Fruit fly (Drosophila melanogaster) whole organism, embryonic: Measurements from ENCODE around the gene Spt7.

ENCODE experiments used
- Antp ChIP-seq: fragments of 200-800 bp; sonication (Bioruptor generic); optimal IDR thresholded peaks from 3 replicates; lab custom pipeline; 2016; ENCODE audit warnings: missing biosample characterization, missing genetic modification characterization
- Atf6 ChIP-seq: fragments of 200-800 bp; sonication (Bioruptor generic); IDR thresholded peaks from 2 replicates; pipeline ENCODE4 v1.3.6; 2022; ENCODE audit warnings: missing biosample characterization, missing genetic modification characterization
- CG1024 ChIP-seq: fragments of 200-800 bp; sonication (Bioruptor generic); IDR thresholded peaks from 2 replicates; pipeline ENCODE4 v1.3.6; 2022; ENCODE audit warnings: missing biosample characterization, missing genetic modification characterization
- CG10267 ChIP-seq: fragments of 200-800 bp; sonication (Bioruptor generic); optimal IDR thresholded peaks from 2 replicates; lab custom pipeline; 2018; ENCODE audit warnings: missing biosample characterization, mild to moderate bottlenecking, missing genetic modification characterization, moderate library complexity
- CG10274 ChIP-seq: fragments of 200-800 bp; sonication (Bioruptor generic); optimal IDR thresholded peaks from 3 replicates; lab custom pipeline; 2017; ENCODE audit warnings: missing biosample characterization, mild to moderate bottlenecking, missing genetic modification characterization
- CG10321 ChIP-seq: fragments of 200-800 bp; sonication (Bioruptor generic); IDR thresholded peaks from 2 replicates; pipeline ENCODE4 v1.3.6; 2022; ENCODE audit warnings: missing biosample characterization, missing genetic modification characterization
- CG10366 ChIP-seq: fragments of 200-800 bp; sonication (Bioruptor generic); IDR thresholded peaks from 2 replicates; pipeline ENCODE4 v1.3.6; 2022; ENCODE audit warnings: missing biosample characterization, missing genetic modification characterization
- CG11695 ChIP-seq: fragments of 200-800 bp; sonication (Bioruptor generic); IDR thresholded peaks from 3 replicates; pipeline ENCODE4 v1.3.6; 2022; ENCODE audit warnings: missing biosample characterization, missing genetic modification characterization
- CG12659 ChIP-seq: fragments of 200-800 bp; sonication (Bioruptor generic); optimal IDR thresholded peaks from 3 replicates; lab custom pipeline; 2017; ENCODE audit warnings: mild to moderate bottlenecking, missing biosample characterization, missing genetic modification reagents, missing genetic modification characterization
- CG12744 ChIP-seq: fragments of 200-800 bp; sonication (Bioruptor generic); optimal IDR thresholded peaks from 2 replicates; lab custom pipeline; 2016; ENCODE audit warnings: missing biosample characterization, missing genetic modification characterization
- CG1647 ChIP-seq: fragments of 200-800 bp; sonication (Bioruptor generic); optimal IDR thresholded peaks from 3 replicates; lab custom pipeline; 2016; ENCODE audit warnings: missing biosample characterization, missing genetic modification characterization
- CG34422 ChIP-seq: fragments of 200-800 bp; sonication (Bioruptor generic); IDR thresholded peaks from 3 replicates; pipeline ENCODE4 v1.3.6; 2022; ENCODE audit warnings: missing biosample characterization, missing genetic modification characterization
- CG3838 ChIP-seq: fragments of 200-800 bp; sonication (Bioruptor generic); optimal IDR thresholded peaks from 3 replicates; lab custom pipeline; 2016; ENCODE audit warnings: missing biosample characterization, missing genetic modification characterization
- CG4282 ChIP-seq: fragments of 200-800 bp; sonication (Bioruptor generic); optimal IDR thresholded peaks from 2 replicates; lab custom pipeline; 2016; ENCODE audit warnings: missing biosample characterization, missing genetic modification characterization
- CG4707 ChIP-seq: fragments of 200-800 bp; sonication (Bioruptor generic); optimal IDR thresholded peaks from 2 replicates; lab custom pipeline; 2018; ENCODE audit warnings: missing biosample characterization, mild to moderate bottlenecking, missing genetic modification characterization, moderate library complexity
- CG7963 ChIP-seq: fragments of 200-800 bp; sonication (Bioruptor generic); IDR thresholded peaks from 3 replicates; pipeline ENCODE4 v1.3.6; 2022; ENCODE audit warnings: missing biosample characterization, missing genetic modification characterization; ENCODE audit not compliant: partially characterized antibody
- CG9437 ChIP-seq: fragments of 200-800 bp; sonication (Bioruptor generic); optimal IDR thresholded peaks from 2 replicates; lab custom pipeline; 2018; ENCODE audit warnings: missing biosample characterization, mild to moderate bottlenecking, missing genetic modification characterization
- CG9609 ChIP-seq: fragments of 200-800 bp; sonication (Bioruptor generic); optimal IDR thresholded peaks from 3 replicates; lab custom pipeline; 2016; ENCODE audit warnings: missing biosample characterization, missing genetic modification characterization
- CG9797 ChIP-seq: fragments of 200-800 bp; sonication (Bioruptor generic); optimal IDR thresholded peaks from 3 replicates; lab custom pipeline; 2018; ENCODE audit warnings: missing biosample characterization, mild to moderate bottlenecking, missing genetic modification characterization
- Chrac-16 ChIP-seq: fragments of 200-800 bp; sonication (Bioruptor generic); optimal IDR thresholded peaks from 3 replicates; lab custom pipeline; 2016; ENCODE audit warnings: missing biosample characterization, missing genetic modification characterization
- Dfd ChIP-seq, 2 experiments: fragments of >200 bp; optimal IDR thresholded peaks; 2 replicates each; lab custom pipeline; 2017; ENCODE audit warnings: missing biosample characterization in 2 of 2, missing genetic modification characterization in 2 of 2
- Dip3 ChIP-seq: fragments of 200-800 bp; sonication (Bioruptor generic); optimal IDR thresholded peaks from 3 replicates; lab custom pipeline; 2016; ENCODE audit warnings: missing biosample characterization, missing genetic modification characterization
- Dll ChIP-seq: fragments of 200-800 bp; sonication (Bioruptor generic); IDR thresholded peaks from 4 replicates; pipeline ENCODE4 v1.3.6; 2022; ENCODE audit warnings: missing biosample characterization, missing genetic modification characterization; ENCODE audit not compliant: partially characterized antibody
- Dp ChIP-seq: fragments of 200-800 bp; sonication (Bioruptor generic); optimal IDR thresholded peaks from 2 replicates; lab custom pipeline; 2018; ENCODE audit warnings: missing biosample characterization, mild to moderate bottlenecking, missing genetic modification characterization, moderate library complexity
- Ets97D ChIP-seq: fragments of 200-800 bp; sonication (Bioruptor generic); optimal IDR thresholded peaks from 3 replicates; lab custom pipeline; 2016; ENCODE audit warnings: missing biosample characterization, missing genetic modification characterization
- HmgD ChIP-seq: fragments of 200-800 bp; sonication (Bioruptor generic); optimal IDR thresholded peaks from 3 replicates; lab custom pipeline; 2016; ENCODE audit warnings: missing biosample characterization, missing genetic modification characterization
- Jarid2 ChIP-seq: fragments of 200-800 bp; sonication (Bioruptor generic); optimal IDR thresholded peaks from 3 replicates; lab custom pipeline; 2017; ENCODE audit warnings: mild to moderate bottlenecking, missing biosample characterization, missing genetic modification reagents, missing genetic modification characterization
- NK7.1 ChIP-seq: fragments of 200-800 bp; sonication (Bioruptor generic); optimal IDR thresholded peaks from 3 replicates; lab custom pipeline; 2016; ENCODE audit warnings: missing biosample characterization, missing genetic modification characterization
- Neu2 ChIP-seq: fragments of 200-800 bp; sonication (Bioruptor generic); optimal IDR thresholded peaks from 3 replicates; lab custom pipeline; 2016; ENCODE audit warnings: missing biosample characterization, missing genetic modification characterization, borderline replicate concordance
- Opbp ChIP-seq: fragments of 200-800 bp; sonication (Bioruptor generic); IDR thresholded peaks from 3 replicates; pipeline ENCODE4 v1.3.6; 2022; ENCODE audit warnings: missing biosample characterization, missing genetic modification characterization; ENCODE audit not compliant: partially characterized antibody
- amos ChIP-seq: fragments of 200-800 bp; sonication (Bioruptor generic); IDR thresholded peaks from 2 replicates; pipeline ENCODE4 v1.3.6; 2022; ENCODE audit warnings: missing biosample characterization, missing genetic modification characterization; ENCODE audit not compliant: partially characterized antibody
- bigmax ChIP-seq: fragments of 200-800 bp; sonication (Bioruptor generic); optimal IDR thresholded peaks from 2 replicates; lab custom pipeline; 2018; ENCODE audit warnings: missing biosample characterization, mild to moderate bottlenecking, missing genetic modification characterization
- ci ChIP-seq: fragments of 200-800 bp; sonication (Bioruptor generic); IDR thresholded peaks from 3 replicates; pipeline ENCODE4 v1.3.6; 2022; ENCODE audit warnings: missing biosample characterization, missing genetic modification characterization
- da ChIP-seq: fragments of 200-800 bp; sonication (Bioruptor generic); optimal IDR thresholded peaks from 2 replicates; lab custom pipeline; 2016; ENCODE audit warnings: missing biosample characterization, missing genetic modification characterization
- dan ChIP-seq: fragments of 200-800 bp; sonication (Bioruptor generic); IDR thresholded peaks from 2 replicates; pipeline ENCODE4 v1.3.6; 2022; ENCODE audit warnings: missing biosample characterization, missing genetic modification characterization
- dmrt99B ChIP-seq: fragments of 200-800 bp; sonication (Bioruptor generic); optimal IDR thresholded peaks from 2 replicates; lab custom pipeline; 2018; ENCODE audit warnings: missing biosample characterization, mild to moderate bottlenecking, missing genetic modification characterization, moderate library complexity
- emc ChIP-seq: fragments of 200-800 bp; sonication (Bioruptor generic); optimal IDR thresholded peaks from 2 replicates; lab custom pipeline; 2016; ENCODE audit warnings: missing biosample characterization, missing genetic modification characterization
- eve ChIP-seq, 2 experiments: fragments of >200 bp; optimal IDR thresholded peaks; 2 replicates each; lab custom pipeline; 2017; ENCODE audit warnings: missing biosample characterization in 2 of 2, missing genetic modification characterization in 2 of 2
- jigr1 ChIP-seq: fragments of 200-800 bp; sonication (Bioruptor generic); IDR thresholded peaks from 3 replicates; pipeline ENCODE4 v1.3.6; 2022; ENCODE audit warnings: missing biosample characterization, missing genetic modification characterization
- lov ChIP-seq, 2 experiments: fragments of 200-800 bp in 1 of 2; fragments of >200 bp in 1 of 2; sonication (Bioruptor generic) in 1 of 2; IDR thresholded peaks in 1 of 2; optimal IDR thresholded peaks in 1 of 2; 2 replicates in 1 of 2; 3 replicates in 1 of 2; pipeline versions ENCODE4 v1.3.6 to Lab custom; 2017 to 2022; ENCODE audit warnings: missing biosample characterization in 1 of 2, missing genetic modification characterization in 1 of 2
- mirr ChIP-seq: fragments of 200-800 bp; sonication (Bioruptor generic); optimal IDR thresholded peaks from 3 replicates; lab custom pipeline; 2018; ENCODE audit warnings: missing biosample characterization, mild to moderate bottlenecking, missing genetic modification characterization
- org-1 ChIP-seq: fragments of 200-800 bp; sonication (Bioruptor generic); optimal IDR thresholded peaks from 2 replicates; lab custom pipeline; 2017; ENCODE audit warnings: missing biosample characterization, missing genetic modification characterization
- pan ChIP-seq, 4 experiments: fragments of >200 bp in 3 of 4; fragments of 200-800 bp in 1 of 4; sonication (Bioruptor generic) in 1 of 4; optimal IDR thresholded peaks in 3 of 4; IDR thresholded peaks in 1 of 4; 2 replicates each; pipeline versions ENCODE4 v1.3.6 to Lab custom; 2017 to 2022; ENCODE audit warnings: missing biosample characterization in 2 of 4, missing genetic modification characterization in 2 of 4, mixed read lengths in 1 of 4
- salm ChIP-seq: fragments of 200-800 bp; sonication (Bioruptor generic); optimal IDR thresholded peaks from 2 replicates; lab custom pipeline; 2018; ENCODE audit warnings: missing biosample characterization, mild to moderate bottlenecking, missing genetic modification characterization
- sens ChIP-seq: fragments of 200-800 bp; sonication (Bioruptor generic); peaks from one replicate; lab custom pipeline; 2016; ENCODE audit warnings: missing biosample characterization, missing genetic modification characterization
- sisA ChIP-seq: fragments of 200-800 bp; sonication (Bioruptor generic); IDR thresholded peaks from 2 replicates; pipeline ENCODE4 v1.3.6; 2022; ENCODE audit warnings: missing biosample characterization, missing genetic modification characterization
- stc ChIP-seq: fragments of 200-800 bp; sonication (Bioruptor generic); IDR thresholded peaks from 2 replicates; pipeline ENCODE4 v1.3.6; 2022; ENCODE audit warnings: missing biosample characterization, missing genetic modification characterization
- stwl ChIP-seq: fragments of 200-800 bp; sonication (Bioruptor generic); optimal IDR thresholded peaks from 3 replicates; lab custom pipeline; 2018; ENCODE audit warnings: missing biosample characterization, mild to moderate bottlenecking, missing genetic modification characterization, moderate library complexity
- tna ChIP-seq: fragments of 200-800 bp; sonication (Bioruptor generic); IDR thresholded peaks from 2 replicates; pipeline ENCODE4 v1.3.6; 2022; ENCODE audit warnings: missing biosample characterization, missing genetic modification characterization; ENCODE audit not compliant: partially characterized antibody
- toy ChIP-seq: fragments of 200-800 bp; sonication (Bioruptor generic); IDR thresholded peaks from 2 replicates; pipeline ENCODE4 v1.3.6; 2022; ENCODE audit warnings: missing biosample characterization, missing genetic modification characterization
- vnd ChIP-seq: fragments of 200-800 bp; sonication (Bioruptor generic); IDR thresholded peaks from 3 replicates; pipeline ENCODE4 v1.3.6; 2022; ENCODE audit warnings: missing biosample characterization, missing genetic modification characterization; ENCODE audit not compliant: partially characterized antibody

Gene Spt7

DNA sequence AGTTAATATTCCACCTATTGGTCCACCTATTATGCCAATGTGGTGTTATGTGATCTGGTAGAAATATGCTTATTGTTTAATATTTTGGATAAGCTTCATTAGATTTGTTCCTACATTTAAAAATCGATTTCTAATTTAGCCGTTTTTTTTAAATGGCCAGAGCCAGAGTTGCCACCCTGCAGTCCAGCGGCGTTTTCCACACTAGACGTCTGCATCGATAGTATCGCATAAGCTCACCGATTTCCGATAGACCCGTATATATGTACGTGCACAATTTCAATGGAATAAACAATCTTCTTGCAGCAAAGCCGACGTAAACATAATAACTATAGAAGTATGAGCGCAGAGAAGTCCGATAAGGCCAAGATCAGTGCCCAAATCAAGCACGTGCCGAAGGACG is 8.3 kb upstream of the Spt7 start, which contains the start of gene Taf9 (continued):
- TF ChIP-seq CG10274 (GFP tag; lab: Kevin White, UChicago), result no peak
- no peak for TF ChIP-seq HmgD (GFP tag; lab: Kevin White, UChicago)
- TF ChIP-seq eve (GFP tag; optimal IDR thresholded peaks at IDR 0.05; lab: Kevin White, UChicago), result no peak
- no peak for TF ChIP-seq CG1024 (GFP tag; lab: Robert Waterston, UW)
- no peak for TF ChIP-seq Dip3 (GFP tag; lab: Kevin White, UChicago)
- no peak for TF ChIP-seq sisA
- TF ChIP-seq Dfd (GFP tag; optimal IDR thresholded peaks at IDR 0.05; lab: Kevin White, UChicago), result no peak
- no peak for TF ChIP-seq CG4707
- TF ChIP-seq da (GFP tag; lab: Kevin White, UChicago), result no peak
- TF ChIP-seq mirr (GFP tag; lab: Kevin White, UChicago), result no peak
- TF ChIP-seq CG10366 (GFP tag; lab: Robert Waterston, UW), result no peak
- no peak for TF ChIP-seq Neu2 (GFP tag; lab: Kevin White, UChicago)
- no peak for TF ChIP-seq dan (GFP tag; lab: Robert Waterston, UW)
- no peak for TF ChIP-seq stc (GFP tag; lab: Robert Waterston, UW)
- TF ChIP-seq Antp (GFP tag; lab: Kevin White, UChicago), result no peak
- no peak for TF ChIP-seq emc (GFP tag; lab: Kevin White, UChicago)
- peak; percentile 82 for TF ChIP-seq vnd (GFP tag; lab: Robert Waterston, UW)
- TF ChIP-seq CG10321 (GFP tag; lab: Robert Waterston, UW), result no peak
- TF ChIP-seq CG3838 (GFP tag; lab: Kevin White, UChicago), result no peak
- TF ChIP-seq CG7963, result peak; percentile 85
- no peak for TF ChIP-seq Jarid2 (GFP tag; lab: Kevin White, UChicago)
- peak; percentile 68 for TF ChIP-seq Dp
- TF ChIP-seq pan (optimal IDR thresholded peaks at IDR 0.05; lab: Kevin White, UChicago), result no peak
- no peak for TF ChIP-seq pan (GFP tag; optimal IDR thresholded peaks at IDR 0.05 in 1 of 2, IDR thresholded peaks at IDR 0.05 in 1 of 2)
- TF ChIP-seq salm (tag; lab: Kevin White, UChicago), result no peak
- TF ChIP-seq dmrt99B (tag; lab: Kevin White, UChicago), result no peak
- TF ChIP-seq CG9609 (GFP tag; lab: Kevin White, UChicago), result no peak
- TF ChIP-seq CG34422 (GFP tag; lab: Robert Waterston, UW), result 0 out of 3 replicates have a peak, but pooled peaks have one; percentile 50
- no peak for TF ChIP-seq ci
- TF ChIP-seq CG9797 (GFP tag; lab: Kevin White, UChicago), result no peak
- TF ChIP-seq Chrac-16 (GFP tag; lab: Kevin White, UChicago), result no peak
- no peak for TF ChIP-seq CG1647 (GFP tag; lab: Kevin White, UChicago)
- peak; percentile 87 for TF ChIP-seq CG10267 (tag; lab: Kevin White, UChicago)
- TF ChIP-seq CG4282 (GFP tag; lab: Kevin White, UChicago), result no peak
- TF ChIP-seq amos (GFP tag; lab: Robert Waterston, UW), result peak; percentile 92
- no peak for TF ChIP-seq CG11695 (GFP tag; lab: Robert Waterston, UW)
- no peak for TF ChIP-seq Atf6 (GFP tag; lab: Robert Waterston, UW)
- TF ChIP-seq CG12659 (GFP tag; lab: Kevin White, UChicago), result peak; percentile 53
- no peak for TF ChIP-seq org-1 (GFP tag; lab: Kevin White, UChicago)
- TF ChIP-seq toy, result no peak
- no peak for TF ChIP-seq CG9437 (GFP tag; lab: Kevin White, UChicago)
- TF ChIP-seq lov (optimal IDR thresholded peaks at IDR 0.05; lab: Kevin White, UChicago), result no peak
- TF ChIP-seq lov (GFP tag; IDR thresholded peaks at IDR 0.05; lab: Robert Waterston, UW), result no peak
- no peak for TF ChIP-seq NK7.1 (GFP tag; lab: Kevin White, UChicago)
- TF ChIP-seq CG12744, result no peak
- no peak for TF ChIP-seq bigmax (GFP tag; lab: Kevin White, UChicago)
- peak; percentile 78 for TF ChIP-seq Ets97D (GFP tag; lab: Kevin White, UChicago)
- TF ChIP-seq Dll, result peak; percentile 85
- peak; percentile 49 for TF ChIP-seq stwl (tag; lab: Kevin White, UChicago)
- no peak for TF ChIP-seq jigr1 (GFP tag; lab: Robert Waterston, UW)
- no peak for TF ChIP-seq sens (GFP tag; lab: Kevin White, UChicago)
- peak; percentile 84 for TF ChIP-seq tna (GFP tag; lab: Robert Waterston, UW)
- TF ChIP-seq Opbp, result peak; percentile 90
